Worm (Caenorhabditis elegans): Measurements from ENCODE around the gene chil-5.

DNA sequence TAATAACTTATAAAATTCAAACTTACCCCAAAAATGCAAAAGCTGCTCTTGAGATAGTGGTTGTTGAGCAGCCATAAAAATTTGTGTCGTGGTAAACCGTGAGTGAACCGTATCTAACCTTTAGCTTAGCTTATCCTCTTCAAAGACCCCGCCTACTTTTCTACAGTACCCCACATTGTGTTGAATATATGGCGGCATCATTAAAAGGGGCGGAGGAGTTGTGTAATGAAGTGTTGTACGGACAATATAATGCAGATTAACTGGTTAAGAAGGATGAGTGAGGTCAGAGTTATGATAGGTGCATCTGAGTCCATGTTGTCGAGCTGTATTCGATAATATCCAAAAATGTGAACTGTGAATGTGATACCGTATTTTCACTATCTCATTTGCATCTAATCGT lies 31.6 kb downstream of the chil-5 start, which contains the start of gene eyg-1:
- TF ChIP-seq ceh-83 (GFP tag; optimal IDR thresholded peaks at IDR 0.05): no peak
- TF ChIP-seq hlh-1 (tag; optimal IDR thresholded peaks at IDR 0.05): no peak
- TF ChIP-seq unc-39 (tag; optimal IDR thresholded peaks at IDR 0.05): no peak
- TF ChIP-seq unc-62 (GFP tag; optimal IDR thresholded peaks at IDR 0.05): no peak
- no peak for TF ChIP-seq snpc-4 (tag; optimal IDR thresholded peaks at IDR 0.05)
- TF ChIP-seq lin-13 (tag; optimal IDR thresholded peaks at IDR 0.05): no peak
